Fruit fly (Drosophila melanogaster): ENCODE data around the gene CG31810.

- TF ChIP-seq OdsH (GFP tag; optimal IDR thresholded peaks at IDR 0.05), result no peak
- no peak for TF ChIP-seq foxo (GFP tag; optimal IDR thresholded peaks at IDR 0.05)
- no peak for TF ChIP-seq h (GFP tag; optimal IDR thresholded peaks at IDR 0.05)
- TF ChIP-seq Rel (GFP tag; optimal IDR thresholded peaks at IDR 0.05), result no peak
- TF ChIP-seq Rel (tag; optimal IDR thresholded peaks at IDR 0.05), result no peak
- TF ChIP-seq br (GFP tag; optimal IDR thresholded peaks at IDR 0.05), result no peak
- TF ChIP-seq Jra (GFP tag; optimal IDR thresholded peaks at IDR 0.05), result no peak
- no peak for TF ChIP-seq fru (GFP tag; optimal IDR thresholded peaks at IDR 0.05)
- TF ChIP-seq tai (GFP tag; optimal IDR thresholded peaks at IDR 0.05), result no peak
- no peak for TF ChIP-seq Hr83 (GFP tag; optimal IDR thresholded peaks at IDR 0.05; ENCODE audit: poor library complexity, severe bottlenecking)
- TF ChIP-seq Dif (GFP tag; optimal IDR thresholded peaks at IDR 0.05; ENCODE audit: partially characterized antibody), result no peak
- TF ChIP-seq sage (GFP tag; optimal IDR thresholded peaks at IDR 0.05), result no peak
- TF ChIP-seq CG9705 (GFP tag; optimal IDR thresholded peaks at IDR 0.05), result no peak
- no peak for TF ChIP-seq CrebA (GFP tag; optimal IDR thresholded peaks at IDR 0.05; ENCODE audit: borderline replicate concordance)
Observed at dm6 chr2L:16808752-16809151, 43.4 kb downstream of the CG31810 start.

All from whole organism, wandering third instar larva.